Worm (Caenorhabditis elegans) whole organism, early embryonic: ENCODE measurements around the gene ceh-30.

Experiments
- B0310.2 ChIP-seq: sonication (generic microtip); optimal IDR thresholded peaks from 2 replicates; lab custom pipeline; 2016; ENCODE audit warnings: mild to moderate bottlenecking, missing genetic modification characterization, missing compliant biosample characterization
- F13C5.2 ChIP-seq: sonication (generic microtip); optimal IDR thresholded peaks from 2 replicates; lab custom pipeline; 2017; ENCODE audit warnings: mild to moderate bottlenecking, missing genetic modification characterization, inconsistent platforms, missing compliant biosample characterization
- aly-1 ChIP-seq: sonication (generic microtip); optimal IDR thresholded peaks from 2 replicates; lab custom pipeline; 2016; ENCODE audit warnings: missing genetic modification characterization, missing compliant biosample characterization
- ama-1 ChIP-seq: fragments of 150-350 bp; optimal IDR thresholded peaks from 2 replicates; lab custom pipeline; 2014
- ceh-13 ChIP-seq: fragments of 200-800 bp; sonication (Bioruptor generic); optimal IDR thresholded peaks from 2 replicates; lab custom pipeline; 2018; ENCODE audit warnings: mild to moderate bottlenecking, missing genetic modification characterization, missing compliant biosample characterization
- ceh-36 ChIP-seq: sonication (generic microtip); optimal IDR thresholded peaks from 2 replicates; lab custom pipeline; 2016; ENCODE audit warnings: missing genetic modification characterization, inconsistent platforms, missing compliant biosample characterization
- ets-7 ChIP-seq: sonication (generic microtip); optimal IDR thresholded peaks from 2 replicates; lab custom pipeline; 2016; ENCODE audit warnings: missing genotype, missing genetic modification characterization, missing compliant biosample characterization
- flt-1 ChIP-seq: fragments of 200-800 bp; sonication (Bioruptor generic); IDR thresholded peaks from 2 replicates; pipeline ENCODE4 v1.3.6; 2022; ENCODE audit warnings: missing genetic modification characterization, missing compliant biosample characterization
- hmbx-1 ChIP-seq: sonication (generic microtip); optimal IDR thresholded peaks from 2 replicates; lab custom pipeline; 2016; ENCODE audit warnings: mild to moderate bottlenecking, missing genetic modification characterization, missing compliant biosample characterization
- hmg-4 ChIP-seq: fragments of 200-800 bp; sonication (Bioruptor generic); optimal IDR thresholded peaks from 2 replicates; lab custom pipeline; 2018; ENCODE audit warnings: mild to moderate bottlenecking, missing genetic modification characterization, missing compliant biosample characterization
- hnd-1 ChIP-seq: sonication (generic microtip); optimal IDR thresholded peaks from 2 replicates; lab custom pipeline; 2016; ENCODE audit warnings: missing genetic modification characterization, missing compliant biosample characterization
- pes-1 ChIP-seq: fragments of 200-800 bp; sonication (Bioruptor generic); IDR thresholded peaks from 2 replicates; pipeline ENCODE4 v1.3.6; 2022; ENCODE audit warnings: missing genetic modification reagents, missing genetic modification characterization, missing compliant biosample characterization
- scrt-1 ChIP-seq: fragments of 200-800 bp; sonication (Bioruptor generic); IDR thresholded peaks from 2 replicates; pipeline ENCODE4 v1.3.6; 2022; ENCODE audit warnings: missing genetic modification characterization, missing compliant biosample characterization
- sea-1 ChIP-seq: fragments of 200-800 bp; sonication (Bioruptor generic); conservative IDR thresholded peaks from 2 replicates; pipeline ENCODE4 v1.3.6; 2022; ENCODE audit warnings: missing genetic modification characterization, missing compliant biosample characterization
- tbx-11 ChIP-seq: fragments of 200-800 bp; sonication (Bioruptor generic); IDR thresholded peaks from 2 replicates; pipeline ENCODE4 v1.3.6; 2022; ENCODE audit warnings: missing genetic modification characterization, missing compliant biosample characterization
- tbx-37 ChIP-seq: fragments of 200-800 bp; sonication (Bioruptor generic); conservative IDR thresholded peaks from 2 replicates; pipeline ENCODE4 v1.3.6; 2022; ENCODE audit warnings: missing genetic modification reagents, missing genetic modification characterization, missing compliant biosample characterization
- tra-4 ChIP-seq: sonication (generic microtip); optimal IDR thresholded peaks from 2 replicates; lab custom pipeline; 2017; ENCODE audit warnings: missing genetic modification characterization, missing compliant biosample characterization

Gene ceh-30

DNA sequence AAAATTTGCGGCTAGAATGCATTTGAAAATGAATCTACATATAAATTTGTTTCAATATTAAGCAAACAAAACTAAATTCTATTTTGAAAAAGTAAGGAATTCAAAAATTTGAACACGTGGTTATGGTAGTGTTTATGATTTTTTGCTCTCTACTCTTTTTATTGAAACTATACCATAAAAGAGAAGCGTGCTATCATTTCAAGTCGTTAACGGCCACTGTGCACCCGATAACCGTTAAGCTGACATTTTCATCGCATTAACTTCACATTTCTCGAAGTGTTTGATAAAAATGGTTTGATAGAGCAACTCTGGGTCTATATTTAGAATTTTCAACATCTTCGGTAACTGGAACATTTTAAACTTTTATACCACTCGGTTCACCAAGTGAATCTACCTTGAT is 8.6 kb upstream of the ceh-30 start, which contains the start of gene twk-26:
Gene twk-26, minus strand, starts transcription at position 23 of the 400 bp plus-strand sequence.
- TF ChIP-seq scrt-1 (no peak), tbx-37 (GFP tag; lab: Robert Waterston, UW) (no peak), ceh-13 (GFP tag; lab: Kevin White, UChicago) (no peak), ceh-36 (no peak), sea-1 (GFP tag; lab: Robert Waterston, UW) (no peak), pes-1 (GFP tag; lab: Robert Waterston, UW) (no peak), B0310.2 (tag; lab: Kevin White, UChicago) (no peak), ama-1 (lab: Kevin White, UChicago) (no peak), F13C5.2 (tag; lab: Kevin White, UChicago) (no peak), hmg-4 (GFP tag; lab: Kevin White, UChicago) (no peak), hnd-1 (tag; lab: Kevin White, UChicago) (no peak), tra-4 (no peak)

DNA sequence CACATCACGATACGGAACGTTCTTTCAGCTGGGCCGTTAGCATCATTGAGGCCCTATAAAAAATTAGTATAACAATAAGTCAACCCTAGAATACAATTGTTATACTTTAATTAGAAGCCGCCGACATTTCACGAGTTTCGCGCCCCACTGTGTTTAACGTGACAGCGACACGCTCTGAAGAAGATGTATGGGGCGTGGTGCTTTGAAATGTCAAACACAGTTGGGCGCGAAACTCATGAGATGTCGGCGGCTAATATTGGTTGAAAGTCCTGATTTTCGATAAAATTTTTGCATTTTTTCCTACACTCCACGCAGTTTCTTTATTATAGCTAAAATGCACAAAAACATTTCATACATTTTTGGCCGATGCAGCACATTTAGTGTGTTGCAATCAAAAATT is 7.3 kb upstream of the ceh-30 start:
- TF ChIP-seq F13C5.2 (tag; lab: Kevin White, UChicago) (no peak), tra-4 (no peak), ama-1 (lab: Kevin White, UChicago) (no peak), tbx-11 (GFP tag; lab: Robert Waterston, UW) (no peak), B0310.2 (tag; lab: Kevin White, UChicago) (no peak), ceh-13 (GFP tag; lab: Kevin White, UChicago) (no peak), hmbx-1 (tag; lab: Kevin White, UChicago) (no peak), pes-1 (GFP tag; lab: Robert Waterston, UW) (no peak)

DNA sequence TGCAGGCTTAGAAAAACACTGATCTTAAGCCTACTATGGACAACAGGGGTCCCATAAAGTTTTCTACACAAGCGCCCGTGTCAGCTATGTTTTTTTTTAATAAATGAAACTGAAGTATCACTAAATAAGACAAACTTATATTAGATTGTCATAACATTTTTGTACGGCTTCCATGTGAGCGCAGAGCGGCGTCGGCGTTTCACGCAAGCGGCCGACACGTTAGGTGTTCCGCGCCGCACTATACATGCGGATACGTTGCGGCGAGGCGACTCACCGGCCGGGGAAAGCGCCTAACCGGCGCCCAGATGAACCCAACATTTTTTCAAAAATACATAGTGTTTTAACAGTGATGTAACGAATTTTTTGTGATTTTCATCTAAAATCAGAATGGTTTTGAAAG is 5.7 kb upstream of the ceh-30 start:
- TF ChIP-seq sea-1 (GFP tag; lab: Robert Waterston, UW), result no peak
- no peak for TF ChIP-seq B0310.2 (tag; lab: Kevin White, UChicago)
- TF ChIP-seq hmbx-1 (tag; lab: Kevin White, UChicago), result no peak
- TF ChIP-seq flt-1 (GFP tag; lab: Robert Waterston, UW), result no peak
- TF ChIP-seq F13C5.2 (tag; lab: Kevin White, UChicago), result no peak

DNA sequence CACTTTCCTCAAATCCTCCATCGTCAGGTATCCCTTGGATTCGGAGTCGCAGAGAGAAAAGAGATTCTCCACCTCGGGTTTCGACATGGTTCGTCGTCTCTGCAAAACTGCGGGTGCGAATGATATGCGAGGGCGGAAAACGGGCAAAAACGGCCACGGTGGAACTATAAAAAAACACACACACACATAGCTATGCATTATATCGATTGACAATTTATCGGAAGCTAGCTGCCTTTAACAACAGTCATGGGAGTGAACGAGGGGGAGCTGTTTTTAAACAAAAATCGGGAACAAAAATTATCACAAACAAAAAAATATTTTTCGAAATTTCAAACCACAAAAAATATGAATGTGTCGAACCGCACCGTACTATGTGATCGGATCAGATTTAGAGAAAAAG is 4.1 kb upstream of the ceh-30 start, which contains the start of gene rsef-1:
Gene rsef-1, minus strand, starts transcription at position 101 of the 400 bp plus-strand sequence.
- no peak for TF ChIP-seq sea-1 (GFP tag; lab: Robert Waterston, UW)
- no peak for TF ChIP-seq tbx-37 (GFP tag; lab: Robert Waterston, UW)
- no peak for TF ChIP-seq ceh-13 (GFP tag; lab: Kevin White, UChicago)
- TF ChIP-seq B0310.2 (tag; lab: Kevin White, UChicago), result no peak
- no peak for TF ChIP-seq aly-1
- TF ChIP-seq ceh-36, result no peak
- TF ChIP-seq tra-4, result no peak
- TF ChIP-seq scrt-1, result no peak
- no peak for TF ChIP-seq tbx-11 (GFP tag; lab: Robert Waterston, UW)
- TF ChIP-seq hmg-4 (GFP tag; lab: Kevin White, UChicago), result no peak
- TF ChIP-seq flt-1 (GFP tag; lab: Robert Waterston, UW), result no peak
- no peak for TF ChIP-seq pes-1 (GFP tag; lab: Robert Waterston, UW)
- no peak for TF ChIP-seq ama-1 (lab: Kevin White, UChicago)
- TF ChIP-seq hmbx-1 (tag; lab: Kevin White, UChicago), result no peak

DNA sequence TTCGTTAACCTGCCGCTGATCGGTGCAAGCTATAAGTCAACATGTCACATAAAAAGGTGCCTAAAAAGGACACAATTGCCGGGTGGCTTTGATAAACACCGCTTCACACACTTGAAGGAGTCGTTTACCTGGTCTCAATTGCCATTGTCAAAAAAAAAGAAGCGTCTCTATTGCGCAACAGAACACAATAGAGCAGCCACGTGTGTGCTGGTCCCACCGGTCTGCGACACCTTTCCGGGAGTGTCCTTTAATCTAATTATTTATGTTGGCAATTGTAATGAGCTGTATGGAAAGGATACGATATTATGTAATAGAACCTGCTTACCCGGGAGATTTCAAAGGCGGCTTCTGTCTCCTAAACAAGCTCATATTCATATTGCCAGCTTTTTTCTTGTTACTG is 1.7 kb upstream of the ceh-30 start:
- no peak for TF ChIP-seq ceh-13 (GFP tag; lab: Kevin White, UChicago)

DNA sequence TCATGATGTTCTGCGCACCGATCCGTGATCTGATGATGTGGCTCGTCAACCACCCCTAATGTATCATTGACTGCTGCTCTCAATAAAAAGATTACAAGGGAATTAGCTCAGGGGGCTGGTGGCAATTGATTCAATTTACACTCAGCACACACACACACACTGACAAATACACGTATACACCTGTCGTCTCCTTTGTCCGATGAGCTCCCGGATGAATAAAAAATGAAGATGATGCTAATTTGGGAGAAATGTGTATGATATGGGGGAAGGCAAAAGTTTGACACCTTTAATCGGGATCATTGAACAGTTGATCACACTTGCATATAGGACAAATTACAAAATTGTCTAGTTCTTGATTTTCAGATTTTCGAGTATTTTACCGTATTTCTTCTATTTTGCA is 3.7 kb downstream of the ceh-30 start:
- no peak for TF ChIP-seq tbx-37 (GFP tag; lab: Robert Waterston, UW)
- no peak for TF ChIP-seq pes-1 (GFP tag; lab: Robert Waterston, UW)
- TF ChIP-seq hmg-4 (GFP tag; lab: Kevin White, UChicago), result no peak
- no peak for TF ChIP-seq aly-1
- TF ChIP-seq F13C5.2 (tag; lab: Kevin White, UChicago), result no peak
- no peak for TF ChIP-seq ets-7 (tag; lab: Kevin White, UChicago)
- no peak for TF ChIP-seq sea-1 (GFP tag; lab: Robert Waterston, UW)
- TF ChIP-seq B0310.2 (tag; lab: Kevin White, UChicago), result no peak
- TF ChIP-seq ama-1 (lab: Kevin White, UChicago), result no peak
- TF ChIP-seq tbx-11 (GFP tag; lab: Robert Waterston, UW), result no peak
- no peak for TF ChIP-seq ceh-13 (GFP tag; lab: Kevin White, UChicago)
- TF ChIP-seq hmbx-1 (tag; lab: Kevin White, UChicago), result no peak
- TF ChIP-seq ceh-36, result no peak

DNA sequence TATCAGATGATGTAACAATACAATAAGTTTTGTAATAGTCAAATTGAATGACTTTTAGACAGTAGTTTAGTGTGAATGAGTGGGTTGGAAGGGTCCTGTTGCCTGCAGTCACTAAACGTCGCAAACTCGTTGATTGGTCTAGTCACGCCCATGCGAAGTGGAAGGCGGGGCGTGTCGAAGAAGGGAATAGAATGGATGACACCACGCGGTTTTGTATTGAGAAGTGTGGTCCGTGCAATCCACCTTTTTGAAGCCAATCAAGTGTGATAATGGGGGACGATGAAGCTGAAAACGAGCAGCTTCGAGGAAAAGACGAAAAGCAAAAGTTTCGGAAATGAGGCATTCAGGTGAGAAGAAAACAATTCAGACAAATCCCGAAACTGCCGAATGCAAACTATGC is 6.9 kb downstream of the ceh-30 start, which contains the start of gene ceh-31:
Gene ceh-31, minus strand, starts transcription at position 101 of the 400 bp plus-strand sequence.
- no peak for TF ChIP-seq ceh-13 (GFP tag; lab: Kevin White, UChicago)
- TF ChIP-seq scrt-1, result no peak
- TF ChIP-seq hmg-4 (GFP tag; lab: Kevin White, UChicago), result no peak
- TF ChIP-seq ama-1 (lab: Kevin White, UChicago), result no peak
- no peak for TF ChIP-seq ceh-36
- no peak for TF ChIP-seq hmbx-1 (tag; lab: Kevin White, UChicago)
- TF ChIP-seq hnd-1 (tag; lab: Kevin White, UChicago), result no peak
- no peak for TF ChIP-seq tbx-11 (GFP tag; lab: Robert Waterston, UW)
- TF ChIP-seq flt-1 (GFP tag; lab: Robert Waterston, UW), result no peak
- TF ChIP-seq aly-1, result no peak

DNA sequence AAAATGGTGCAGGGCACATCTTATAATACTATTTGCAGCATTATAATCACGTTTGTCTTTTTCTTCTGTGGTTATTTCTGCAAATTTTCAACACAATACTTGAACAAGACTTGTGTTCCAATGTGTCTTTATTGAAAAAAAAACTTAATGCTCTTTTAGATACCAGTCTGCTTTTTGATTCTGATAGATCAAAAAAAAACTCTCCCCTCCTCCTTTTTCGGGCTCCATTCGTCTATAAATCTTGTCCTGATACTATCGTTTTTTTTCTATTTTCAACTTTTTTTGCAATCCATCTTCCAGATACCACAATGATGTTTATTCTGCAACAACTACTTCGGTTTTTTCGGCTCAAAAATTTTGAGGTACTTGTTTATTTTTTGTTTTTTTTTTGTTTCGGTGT is 17.5 kb downstream of the ceh-30 start, which contains the start of gene twk-16:
Gene twk-16, plus strand, starts transcription at position 301 of the 400 bp plus-strand sequence.
- TF ChIP-seq tra-4 (no peak), scrt-1 (no peak), aly-1 (no peak), hnd-1 (tag; lab: Kevin White, UChicago) (no peak), B0310.2 (tag; lab: Kevin White, UChicago) (no peak), F13C5.2 (tag; lab: Kevin White, UChicago) (no peak), tbx-11 (GFP tag; lab: Robert Waterston, UW) (no peak), pes-1 (GFP tag; lab: Robert Waterston, UW) (no peak), ama-1 (lab: Kevin White, UChicago) (no peak), sea-1 (GFP tag; lab: Robert Waterston, UW) (no peak), ceh-13 (GFP tag; lab: Kevin White, UChicago) (no peak), hmbx-1 (tag; lab: Kevin White, UChicago) (no peak)
